Worm (Caenorhabditis elegans): Measurements from ENCODE around the gene srx-95.
A peak's percentile ranks its signal among the peaks of the same experiment; 100 is the strongest.

srx-95 gene

ce11 chrII:6754671-6755224 is at the start of gene srx-95, which contains the start of gene fis-1:
TSS of gene srx-95 (minus strand) at chrII:6754771.
TSS of gene fis-1 (plus strand) at chrII:6755174.
- TF ChIP-seq nhr-10 (tag; optimal IDR thresholded peaks at IDR 0.05) (no peak), dmd-4 (tag; optimal IDR thresholded peaks at IDR 0.05) (no peak), ama-1 (optimal IDR thresholded peaks at IDR 0.05) (no peak), ceh-82 (tag; optimal IDR thresholded peaks at IDR 0.05) (no peak), peb-1 (tag; optimal IDR thresholded peaks at IDR 0.05) (no peak), alr-1 (tag; optimal IDR thresholded peaks at IDR 0.05) (no peak)

DNA sequence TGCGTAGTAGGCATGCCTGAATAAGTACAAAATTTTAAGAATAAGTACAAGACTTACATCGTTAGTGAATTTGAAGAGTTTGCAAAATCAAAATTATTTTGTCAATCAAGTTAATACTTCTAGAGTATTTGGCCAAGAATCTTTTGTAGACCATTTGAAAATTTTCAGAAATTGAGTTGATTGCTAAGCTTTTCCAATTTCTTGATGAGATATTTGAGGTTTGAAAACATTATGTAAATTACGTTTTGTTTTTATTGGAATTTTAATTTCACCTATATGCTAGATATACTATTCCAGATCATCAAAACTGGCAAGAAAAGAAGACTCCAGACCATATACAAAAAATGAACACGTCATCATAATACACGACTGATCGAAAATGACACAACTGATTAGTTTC is 48.5 kb upstream of the srx-95 start, which contains the start of gene tab-1:
TSS of gene tab-1 (plus strand) at position 301 of the 400 bp plus-strand sequence.
- no peak for TF ChIP-seq ceh-16 (tag; optimal IDR thresholded peaks at IDR 0.05)
- TF ChIP-seq Y55F3AM.14 (GFP tag; optimal IDR thresholded peaks at IDR 0.05): no peak
- no peak for TF ChIP-seq nhr-11 (tag; optimal IDR thresholded peaks at IDR 0.05)
- TF ChIP-seq lin-39 (tag; optimal IDR thresholded peaks at IDR 0.05): no peak
- no peak for TF ChIP-seq nhr-25 (tag; optimal IDR thresholded peaks at IDR 0.05)
- no peak for TF ChIP-seq nhr-6 (tag; optimal IDR thresholded peaks at IDR 0.05)
- TF ChIP-seq mdl-1 (tag; optimal IDR thresholded peaks at IDR 0.05): no peak
- no peak for TF ChIP-seq mab-5 (tag; optimal IDR thresholded peaks at IDR 0.05)
- TF ChIP-seq lin-13 (GFP tag; optimal IDR thresholded peaks at IDR 0.05): no peak
- no peak for TF ChIP-seq ztf-11 (tag; optimal IDR thresholded peaks at IDR 0.05)
- no peak for TF ChIP-seq alr-1 (tag; optimal IDR thresholded peaks at IDR 0.05)
- no peak for TF ChIP-seq sem-4 (tag; optimal IDR thresholded peaks at IDR 0.05)
- no peak for TF ChIP-seq ceh-82 (tag; optimal IDR thresholded peaks at IDR 0.05)
- TF ChIP-seq unc-55 (GFP tag; optimal IDR thresholded peaks at IDR 0.05): no peak
- TF ChIP-seq nhr-237 (tag; optimal IDR thresholded peaks at IDR 0.05): no peak
- TF ChIP-seq zag-1 (tag; optimal IDR thresholded peaks at IDR 0.05): no peak
- no peak for TF ChIP-seq blmp-1 (tag; optimal IDR thresholded peaks at IDR 0.05; ENCODE audit: insufficient read depth)
- TF ChIP-seq C34F6.9 (tag; optimal IDR thresholded peaks at IDR 0.05): no peak
- TF ChIP-seq lin-11 (tag; optimal IDR thresholded peaks at IDR 0.05): no peak

- TF ChIP-seq ceh-16 (tag; optimal IDR thresholded peaks at IDR 0.05) (no peak), R02D3.7 (tag; optimal IDR thresholded peaks at IDR 0.05) (no peak), sma-3 (GFP tag; optimal IDR thresholded peaks at IDR 0.05) (no peak), dmd-4 (tag; optimal IDR thresholded peaks at IDR 0.05) (no peak), ZK546.5 (tag; optimal IDR thresholded peaks at IDR 0.05) (no peak), Y55F3AM.14 (GFP tag; optimal IDR thresholded peaks at IDR 0.05) (no peak), unc-62 (GFP tag; optimal IDR thresholded peaks at IDR 0.05) (no peak)
Observed at ce11 chrII:6801262-6801661, 46.7 kb upstream of the srx-95 start.

ce11 chrII:6800104-6800711 is 45.6 kb upstream of the srx-95 start, which contains the start of gene F31E8.4:
TSS of gene F31E8.4 (minus strand) at chrII:6800154.
- TF ChIP-seq ceh-16 (tag; optimal IDR thresholded peaks at IDR 0.05) (no peak), nhr-25 (tag; optimal IDR thresholded peaks at IDR 0.05) (no peak), R02D3.7 (tag; optimal IDR thresholded peaks at IDR 0.05) (no peak), peb-1 (tag; optimal IDR thresholded peaks at IDR 0.05) (no peak), mdl-1 (tag; optimal IDR thresholded peaks at IDR 0.05) (no peak), aly-2 (tag; optimal IDR thresholded peaks at IDR 0.05) (no peak), Y55F3AM.14 (GFP tag; optimal IDR thresholded peaks at IDR 0.05) (no peak), lin-11 (tag; optimal IDR thresholded peaks at IDR 0.05) (no peak), crh-2 (tag; optimal IDR thresholded peaks at IDR 0.05) (peak; percentile 6), nhr-77 (tag; optimal IDR thresholded peaks at IDR 0.05) (no peak), blmp-1 (tag; optimal IDR thresholded peaks at IDR 0.05; ENCODE audit: insufficient read depth) (peak; percentile 22), C34F6.9 (tag; optimal IDR thresholded peaks at IDR 0.05) (peak; percentile 51), nhr-11 (tag; optimal IDR thresholded peaks at IDR 0.05) (no peak), sma-9 (GFP tag; optimal IDR thresholded peaks at IDR 0.05) (peak; percentile 30), sma-9 (tag; optimal IDR thresholded peaks at IDR 0.05) (no peak), ceh-82 (tag; optimal IDR thresholded peaks at IDR 0.05) (no peak), elt-3 (tag; optimal IDR thresholded peaks at IDR 0.05) (no peak), fos-1 (tag; optimal IDR thresholded peaks at IDR 0.05) (peak; percentile 66), nhr-129 (tag; optimal IDR thresholded peaks at IDR 0.05) (peak; percentile 51), sma-3 (GFP tag; optimal IDR thresholded peaks at IDR 0.05) (peak; percentile 13)
